Fruit fly (Drosophila melanogaster): ENCODE measurements around the gene hep.

The hep gene

DNA sequence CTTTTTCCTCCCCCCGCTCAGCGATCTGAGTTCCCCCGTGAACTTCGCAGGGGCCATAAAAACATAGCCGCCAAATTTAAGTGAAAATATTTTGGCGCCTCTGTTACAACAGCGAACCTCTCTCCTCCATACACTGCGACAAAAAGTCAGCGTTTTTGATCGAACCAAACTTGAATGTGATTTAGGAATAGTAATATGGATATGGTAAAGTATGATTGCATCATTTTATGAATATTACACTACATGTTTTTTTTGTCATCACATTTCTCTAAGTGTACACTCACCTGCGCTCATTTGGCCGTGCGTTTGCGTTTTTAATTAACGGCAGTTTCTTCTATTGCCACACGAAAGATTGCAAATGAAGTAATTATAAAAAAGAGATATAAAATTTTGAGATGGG, 45.5 kb upstream of the hep start (continued):
- TF ChIP-seq CG6272 (GFP tag; IDR thresholded peaks at IDR 0.05), result no peak
- TF ChIP-seq CG1529 (GFP tag; optimal IDR thresholded peaks at IDR 0.05), result peak; percentile 39
- no peak for TF ChIP-seq Fer2 (tag; optimal IDR thresholded peaks at IDR 0.05)
- TF ChIP-seq hb (GFP tag; IDR thresholded peaks at IDR 0.05; ENCODE audit: partially characterized antibody), result no peak
- TF ChIP-seq CG4854 (GFP tag; optimal IDR thresholded peaks at IDR 0.05), result peak; percentile 31
- peak; percentile 41; the same call in 1 of the 2 replicates for TF ChIP-seq Rfx (GFP tag; IDR thresholded peaks at IDR 0.05)
- peak; percentile 47 for TF ChIP-seq pnt (GFP tag; optimal IDR thresholded peaks at IDR 0.05)
- no peak for TF ChIP-seq Sry-β (GFP tag; optimal IDR thresholded peaks at IDR 0.05)
- TF ChIP-seq Atf3 (GFP tag; optimal IDR thresholded peaks at IDR 0.05), result peak; percentile 36
- TF ChIP-seq chif (GFP tag; optimal IDR thresholded peaks at IDR 0.05), result peak; percentile 42 to 56
- TF ChIP-seq CG12942 (GFP tag; optimal IDR thresholded peaks at IDR 0.05), result peak; percentile 48
- TF ChIP-seq CG13624 (GFP tag; optimal IDR thresholded peaks at IDR 0.05), result no peak
- TF ChIP-seq CG6765 (GFP tag; optimal IDR thresholded peaks at IDR 0.05), result no peak
- peak; percentile 42 for TF ChIP-seq zfh2 (GFP tag; optimal IDR thresholded peaks at IDR 0.05)
- TF ChIP-seq CG4820 (GFP tag; optimal IDR thresholded peaks at IDR 0.05), result peak; percentile 62
- TF ChIP-seq CG34376 (GFP tag; optimal IDR thresholded peaks at IDR 0.05), result no peak
- no peak for TF ChIP-seq bigmax (GFP tag; optimal IDR thresholded peaks at IDR 0.05)
- TF ChIP-seq CG16815 (GFP tag; optimal IDR thresholded peaks at IDR 0.05), result no peak
- no peak for TF ChIP-seq MESR4 (GFP tag; optimal IDR thresholded peaks at IDR 0.05)
- TF ChIP-seq Chrac-16 (GFP tag; optimal IDR thresholded peaks at IDR 0.05), result peak; percentile 46
- peak; percentile 86 for TF ChIP-seq Ets65A (GFP tag)
- no peak for TF ChIP-seq inv (GFP tag; IDR thresholded peaks at IDR 0.05; ENCODE audit: partially characterized antibody)
- TF ChIP-seq CG6254 (GFP tag; optimal IDR thresholded peaks at IDR 0.05), result peak; percentile 9
- peak; percentile 61 for TF ChIP-seq dysf (GFP tag; IDR thresholded peaks at IDR 0.05)
- TF ChIP-seq tin (GFP tag; optimal IDR thresholded peaks at IDR 0.05), result peak; percentile 56
- TF ChIP-seq Dref (GFP tag; IDR thresholded peaks at IDR 0.05), result no peak
- no peak for TF ChIP-seq eyg (GFP tag; optimal IDR thresholded peaks at IDR 0.05)
- no peak for TF ChIP-seq cas (GFP tag; IDR thresholded peaks at IDR 0.05)
- no peak for TF ChIP-seq CG9797 (GFP tag; optimal IDR thresholded peaks at IDR 0.05)
- TF ChIP-seq CG13296 (GFP tag; optimal IDR thresholded peaks at IDR 0.05), result no peak
- TF ChIP-seq CG14050 (GFP tag; IDR thresholded peaks at IDR 0.05), result peak; percentile 55; the same call in 1 of the 3 replicates
- no peak for TF ChIP-seq CG12299 (tag; optimal IDR thresholded peaks at IDR 0.05)
- TF ChIP-seq CG2116 (GFP tag; optimal IDR thresholded peaks at IDR 0.05), result no peak
- no peak for TF ChIP-seq dm (GFP tag; optimal IDR thresholded peaks at IDR 0.05)
- TF ChIP-seq CG4617 (GFP tag; optimal IDR thresholded peaks at IDR 0.05; ENCODE audit: borderline replicate concordance), result no peak
- peak; percentile 62 for TF ChIP-seq CG7839 (tag; optimal IDR thresholded peaks at IDR 0.05)
- TF ChIP-seq sqz (GFP tag; optimal IDR thresholded peaks at IDR 0.05), result peak; percentile 39
- TF ChIP-seq CG15514 (GFP tag; optimal IDR thresholded peaks at IDR 0.05), result peak; percentile 35
- TF ChIP-seq slp2 (GFP tag; optimal IDR thresholded peaks at IDR 0.05), result no peak
- TF ChIP-seq trh (GFP tag; optimal IDR thresholded peaks at IDR 0.05), result no peak
- no peak for TF ChIP-seq CG15696 (tag; optimal IDR thresholded peaks at IDR 0.05)
- peak; percentile 69 for TF ChIP-seq lab (GFP tag; optimal IDR thresholded peaks at IDR 0.05)
- no peak for TF ChIP-seq br (optimal IDR thresholded peaks at IDR 0.05)
- no peak for TF ChIP-seq repo (GFP tag; optimal IDR thresholded peaks at IDR 0.05)
- peak; percentile 64; the same call in 2 of the 3 replicates for TF ChIP-seq CG11456 (GFP tag; IDR thresholded peaks at IDR 0.05)
- TF ChIP-seq Side (GFP tag; optimal IDR thresholded peaks at IDR 0.05), result peak; percentile 21
- no peak for TF ChIP-seq gsb (GFP tag; IDR thresholded peaks at IDR 0.05)
- peak; percentile 77 for TF ChIP-seq Asciz (GFP tag; optimal IDR thresholded peaks at IDR 0.05)
- TF ChIP-seq CG16813 (GFP tag; IDR thresholded peaks at IDR 0.05; ENCODE audit: partially characterized antibody), result no peak
- TF ChIP-seq gro (GFP tag; optimal IDR thresholded peaks at IDR 0.05), result no peak
- no peak for TF ChIP-seq CG42726 (GFP tag; IDR thresholded peaks at IDR 0.05; ENCODE audit: partially characterized antibody)
- peak; percentile 45 for TF ChIP-seq Fer3 (tag; optimal IDR thresholded peaks at IDR 0.05)

Measured in whole organism, embryonic.